Worm (Caenorhabditis elegans) whole organism, early embryonic: Measurements from ENCODE around the gene K04C2.7.

Source experiments
- B0310.2 ChIP-seq: sonication (generic microtip); optimal IDR thresholded peaks from 2 replicates; lab custom pipeline; 2016; ENCODE audit warnings: mild to moderate bottlenecking, missing genetic modification characterization, missing compliant biosample characterization
- ama-1 ChIP-seq: fragments of 150-350 bp; optimal IDR thresholded peaks from 2 replicates; lab custom pipeline; 2014
- hnd-1 ChIP-seq: sonication (generic microtip); optimal IDR thresholded peaks from 2 replicates; lab custom pipeline; 2016; ENCODE audit warnings: missing genetic modification characterization, missing compliant biosample characterization

DNA sequence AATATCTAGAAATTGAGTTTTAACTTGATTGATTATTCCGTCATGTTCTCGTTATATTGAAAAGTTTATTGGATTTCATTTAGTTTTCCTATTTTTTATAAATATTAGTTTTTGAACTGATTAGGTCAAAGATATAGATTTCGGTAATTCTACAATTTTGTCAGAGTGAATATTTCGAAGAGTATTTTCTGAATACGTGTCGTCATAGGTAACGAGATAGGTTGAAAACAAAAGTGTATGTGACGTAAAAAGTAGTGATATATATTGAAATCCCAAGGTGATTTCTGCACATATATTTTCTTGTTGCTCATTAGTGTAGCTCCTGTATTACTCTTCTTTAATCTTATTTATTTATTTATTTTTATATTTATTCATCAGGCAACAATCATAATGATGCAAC is at the start of gene K04C2.7:
- TF ChIP-seq B0310.2 (tag; lab: Kevin White, UChicago) = no peak
- TF ChIP-seq ama-1 = no peak
- no peak for TF ChIP-seq hnd-1 (tag; lab: Kevin White, UChicago)
